Worm (Caenorhabditis elegans) whole organism, L4/young adult: ENCODE results near the gene C13B4.1.

Experiments used
- W03F9.2 ChIP-seq: fragments of 150-350 bp; optimal IDR thresholded peaks from 2 replicates; lab custom pipeline; 2014; ENCODE audit warnings: missing biosample characterization, missing genetic modification characterization
- dao-5 ChIP-seq: sonication (generic microtip); optimal IDR thresholded peaks from 2 replicates; lab custom pipeline; 2016; ENCODE audit warnings: missing genotype, missing genetic modification characterization, moderate library complexity, missing compliant biosample characterization
- him-1 ChIP-seq: sonication (generic microtip); optimal IDR thresholded peaks from 2 replicates; lab custom pipeline; 2016; ENCODE audit warnings: missing genotype, missing genetic modification reagents, missing genetic modification characterization, missing compliant biosample characterization

The C13B4.1 gene

ce11 chrII:14501447-14501846, 22.0 kb upstream of the C13B4.1 start, which contains the start of gene K10H10.5:
Gene K10H10.5, plus strand, starts transcription at chrII:14501747.
- TF ChIP-seq him-1 (tag; lab: Kevin White, UChicago), result no peak
- no peak for TF ChIP-seq W03F9.2 (tag; lab: Kevin White, UChicago)
- no peak for TF ChIP-seq dao-5 (tag; lab: Kevin White, UChicago)

- no peak for TF ChIP-seq dao-5 (tag; lab: Kevin White, UChicago)
- TF ChIP-seq him-1 (tag; lab: Kevin White, UChicago), result no peak
- no peak for TF ChIP-seq W03F9.2 (tag; lab: Kevin White, UChicago)
Measured at ce11 chrII:14500122-14500521, 20.7 kb upstream of the C13B4.1 start, which contains the start of gene K10H10.4. Gene K10H10.4, plus strand, starts transcription at chrII:14500422.

ce11 chrII:14497848-14498247, 18.4 kb upstream of the C13B4.1 start, which contains the start of gene dhs-8:
Gene dhs-8, plus strand, starts transcription at chrII:14498026.
- TF ChIP-seq dao-5 (tag; lab: Kevin White, UChicago), result no peak
- no peak for TF ChIP-seq W03F9.2 (tag; lab: Kevin White, UChicago)
- TF ChIP-seq him-1 (tag; lab: Kevin White, UChicago), result no peak

- TF ChIP-seq dao-5 (tag; lab: Kevin White, UChicago) (peak; percentile 57), W03F9.2 (tag; lab: Kevin White, UChicago) (peak; percentile 21), him-1 (tag; lab: Kevin White, UChicago) (peak; percentile 66)
Measured at ce11 chrII:14496809-14497208, 17.4 kb upstream of the C13B4.1 start.

ce11 chrII:14495341-14495740, 15.9 kb upstream of the C13B4.1 start:
- TF ChIP-seq him-1 (tag; lab: Kevin White, UChicago) (no peak), dao-5 (tag; lab: Kevin White, UChicago) (no peak), W03F9.2 (tag; lab: Kevin White, UChicago) (no peak)

- TF ChIP-seq him-1 (tag; lab: Kevin White, UChicago), result no peak
Measured at ce11 chrII:14494464-14494863, 15.0 kb upstream of the C13B4.1 start.

DNA sequence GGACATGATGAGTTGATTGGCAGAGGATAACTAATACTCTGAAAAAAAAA, 14.8 kb upstream of the C13B4.1 start, which contains the start of gene cysl-2:
Gene cysl-2, minus strand, starts transcription at position 38 of the 50 bp plus-strand sequence.
- TF ChIP-seq dao-5 (tag; lab: Kevin White, UChicago) (no peak), him-1 (tag; lab: Kevin White, UChicago) (no peak), W03F9.2 (tag; lab: Kevin White, UChicago) (no peak)

DNA sequence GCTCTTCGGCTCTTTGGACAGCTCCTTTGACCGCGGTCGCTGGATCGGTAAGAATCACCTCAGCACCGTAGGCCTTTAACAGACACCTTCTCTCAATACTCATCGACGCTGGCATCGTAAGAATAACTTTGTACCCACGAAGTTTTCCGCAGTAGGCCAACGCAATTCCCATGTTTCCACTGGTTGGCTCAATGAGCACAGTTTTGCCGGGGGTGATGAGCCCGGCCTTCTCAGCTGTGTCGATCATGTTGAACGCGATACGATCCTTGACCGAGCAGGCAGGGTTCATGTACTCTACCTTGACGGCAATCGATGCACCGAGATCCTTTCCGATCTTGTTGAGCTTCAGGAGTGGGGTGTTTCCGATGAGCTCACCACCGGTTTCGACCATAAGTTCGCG, 14.6 kb upstream of the C13B4.1 start:
- TF ChIP-seq dao-5 (tag; lab: Kevin White, UChicago) (no peak), him-1 (tag; lab: Kevin White, UChicago) (no peak), W03F9.2 (tag; lab: Kevin White, UChicago) (no peak)

- TF ChIP-seq W03F9.2 (tag; lab: Kevin White, UChicago), result no peak
- TF ChIP-seq dao-5 (tag; lab: Kevin White, UChicago), result no peak
- TF ChIP-seq him-1 (tag; lab: Kevin White, UChicago), result no peak
Measured at ce11 chrII:14492592-14493196, 13.3 kb upstream of the C13B4.1 start.

ce11 chrII:14489407-14489806, 10.0 kb upstream of the C13B4.1 start, which contains the start of gene vnut-1:
Gene vnut-1, plus strand, starts transcription at chrII:14489802.
- TF ChIP-seq W03F9.2 (tag; lab: Kevin White, UChicago) (no peak), him-1 (tag; lab: Kevin White, UChicago) (no peak), dao-5 (tag; lab: Kevin White, UChicago) (no peak)

- TF ChIP-seq him-1 (tag; lab: Kevin White, UChicago), result no peak
- TF ChIP-seq W03F9.2 (tag; lab: Kevin White, UChicago), result peak; percentile 59
Measured at ce11 chrII:14488661-14489060, 9.2 kb upstream of the C13B4.1 start, which contains the start of gene usp-14. Gene usp-14, minus strand, starts transcription at chrII:14488688.

ce11 chrII:14483813-14484212, 4.4 kb upstream of the C13B4.1 start:
- TF ChIP-seq him-1 (tag; lab: Kevin White, UChicago) (no peak), dao-5 (tag; lab: Kevin White, UChicago) (no peak), W03F9.2 (tag; lab: Kevin White, UChicago) (no peak)

DNA sequence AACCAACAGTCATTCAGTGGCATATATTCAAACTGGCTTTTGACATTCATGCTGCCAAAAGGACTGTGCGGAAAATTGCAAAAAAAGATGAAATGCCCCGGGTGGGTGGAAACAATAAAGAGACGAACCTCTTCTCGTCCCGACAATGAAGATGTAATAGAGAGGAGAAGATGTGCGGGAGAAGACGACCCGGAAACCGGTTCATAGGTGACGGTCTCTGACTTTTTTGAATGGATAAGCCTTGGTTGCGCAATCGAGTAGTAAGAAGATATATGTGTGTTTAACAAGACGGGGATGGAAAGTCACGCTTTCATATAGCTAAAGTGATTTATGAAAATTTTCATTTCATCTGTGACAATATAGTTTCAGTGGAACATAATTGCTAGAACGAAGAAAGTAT, 1.3 kb upstream of the C13B4.1 start:
- TF ChIP-seq W03F9.2 (tag; lab: Kevin White, UChicago), result no peak
- TF ChIP-seq dao-5 (tag; lab: Kevin White, UChicago), result no peak
- TF ChIP-seq him-1 (tag; lab: Kevin White, UChicago), result no peak

DNA sequence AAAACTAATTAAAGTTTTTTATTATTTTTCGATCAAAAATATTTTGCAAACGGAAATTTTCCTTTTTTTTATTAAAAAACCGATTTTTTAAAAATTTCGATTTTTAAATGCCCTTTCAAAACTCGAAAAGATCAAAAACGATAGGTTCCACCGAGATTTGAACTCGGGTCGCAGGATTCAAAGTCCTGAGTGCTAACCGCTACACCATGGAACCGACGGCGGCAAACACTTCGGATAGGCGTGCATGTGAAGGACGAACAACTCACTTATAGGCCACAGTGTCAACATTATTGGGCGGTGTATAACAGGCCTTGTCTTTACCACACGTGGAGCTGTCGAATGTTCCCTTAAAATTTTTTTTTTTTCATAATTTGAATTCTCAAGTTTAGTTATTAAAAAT, 4.7 kb downstream of the C13B4.1 start:
- TF ChIP-seq dao-5 (tag; lab: Kevin White, UChicago) (no peak), him-1 (tag; lab: Kevin White, UChicago) (no peak), W03F9.2 (tag; lab: Kevin White, UChicago) (no peak)

ce11 chrII:14470020-14470419, 9.4 kb downstream of the C13B4.1 start:
- TF ChIP-seq dao-5 (tag; lab: Kevin White, UChicago), result no peak
- no peak for TF ChIP-seq him-1 (tag; lab: Kevin White, UChicago)
- no peak for TF ChIP-seq W03F9.2 (tag; lab: Kevin White, UChicago)
